Worm (Caenorhabditis elegans): ENCODE data around the gene his-16.

DNA sequence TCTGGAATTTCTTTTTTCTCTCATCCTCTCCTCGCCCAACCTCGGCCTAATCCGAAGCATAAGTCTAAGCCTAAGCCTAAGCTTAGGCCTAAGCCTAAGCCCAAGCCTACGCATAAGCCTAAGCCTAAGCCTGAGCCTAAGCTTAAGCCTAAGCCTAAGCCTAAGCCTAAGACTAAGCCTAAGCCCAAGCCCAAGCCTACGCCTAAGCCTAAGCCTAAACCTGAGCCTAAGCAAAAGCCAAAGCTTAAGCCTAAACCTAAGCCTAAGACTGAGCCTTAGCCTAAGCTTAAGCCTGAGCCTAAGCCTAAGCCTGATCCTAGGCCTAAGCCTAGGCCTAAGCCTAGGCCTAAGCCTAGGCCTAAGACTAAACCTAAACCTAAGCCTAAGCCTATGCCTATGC lies 21.6 kb downstream of the his-16 start:
- TF ChIP-seq F23B12.7 (tag; optimal IDR thresholded peaks at IDR 0.05; ENCODE audit: insufficient read depth) (no peak), tbp1 (GFP tag; optimal IDR thresholded peaks at IDR 0.05) (no peak), dpff-1 (tag; optimal IDR thresholded peaks at IDR 0.05) (no peak), lin-35 (GFP tag; optimal IDR thresholded peaks at IDR 0.05) (no peak), tbx-9 (tag; optimal IDR thresholded peaks at IDR 0.05; ENCODE audit: borderline replicate concordance) (no peak), hmg-20 (GFP tag; IDR thresholded peaks at IDR 0.05) (no peak), ztf-3 (GFP tag; optimal IDR thresholded peaks at IDR 0.05) (no peak), nfya-2 (GFP tag; IDR thresholded peaks at IDR 0.05) (no peak), F57C9.4 (tag; optimal IDR thresholded peaks at IDR 0.05) (no peak), efl-1 (GFP tag; optimal IDR thresholded peaks at IDR 0.05) (no peak), ama-1 (optimal IDR thresholded peaks at IDR 0.05) (no peak), ama-1 (GFP tag; optimal IDR thresholded peaks at IDR 0.05) (no peak), repo-1 (tag; optimal IDR thresholded peaks at IDR 0.05) (no peak), athp-1 (tag; optimal IDR thresholded peaks at IDR 0.05) (no peak), F55B11.4 (tag; optimal IDR thresholded peaks at IDR 0.05; ENCODE audit: borderline replicate concordance, insufficient read depth) (no peak)

Measured in whole organism, young adult.